Worm (Caenorhabditis elegans) whole organism, late embryonic: ENCODE results near the gene R13A1.3.

ENCODE experiments used
- pat-9 ChIP-seq: fragments of 200-800 bp; sonication (Bioruptor generic); optimal IDR thresholded peaks from 2 replicates; lab custom pipeline; 2018; ENCODE audit warnings: mild to moderate bottlenecking, missing genetic modification characterization, moderate library complexity, missing compliant biosample characterization
- pax-1 ChIP-seq: fragments of 150-350 bp; optimal IDR thresholded peaks from 2 replicates; lab custom pipeline; 2014; ENCODE audit warnings: missing biosample characterization, missing genetic modification characterization
- pha-4 ChIP-seq: fragments of 150-350 bp; optimal IDR thresholded peaks from 2 replicates; lab custom pipeline; 2018; ENCODE audit warnings: missing biosample characterization, missing genetic modification reagents, missing genetic modification characterization
- sox-4 ChIP-seq: sonication (generic microtip); optimal IDR thresholded peaks from 2 replicates; lab custom pipeline; 2017; ENCODE audit warnings: mild to moderate bottlenecking, missing genetic modification characterization, inconsistent platforms, missing compliant biosample characterization
- unc-86 ChIP-seq: sonication (generic microtip); optimal IDR thresholded peaks from 2 replicates; lab custom pipeline; 2016; ENCODE audit warnings: missing genetic modification characterization, missing compliant biosample characterization

DNA sequence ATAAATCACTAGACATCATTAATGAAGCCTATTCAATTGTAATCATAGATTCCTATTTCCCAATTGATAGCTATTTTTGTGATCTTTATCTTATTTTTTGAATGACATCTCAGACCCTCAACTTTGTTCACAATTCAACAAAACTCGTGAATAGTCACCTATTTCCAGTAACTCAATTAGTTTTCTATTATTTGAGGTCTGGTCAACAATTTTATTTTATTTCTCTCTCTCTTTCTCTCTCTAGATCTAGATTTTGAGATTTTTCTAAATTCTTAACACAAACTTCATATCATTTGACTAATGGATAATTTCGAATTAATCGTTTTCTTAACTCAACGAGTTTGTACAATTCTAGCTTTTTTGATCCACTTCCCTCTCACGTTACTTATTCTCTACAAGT, 30.3 kb upstream of the R13A1.3 start, which contains the start of gene str-1:
- TF ChIP-seq pat-9 (tag; lab: Kevin White, UChicago) (no peak), pha-4 (tag; lab: Kevin White, UChicago) (no peak), sox-4 (tag; lab: Kevin White, UChicago) (no peak), pax-1 (tag; lab: Kevin White, UChicago) (no peak), unc-86 (tag; lab: Kevin White, UChicago) (no peak)
